Worm (Caenorhabditis elegans): ENCODE measurements around the gene nuo-4.

DNA sequence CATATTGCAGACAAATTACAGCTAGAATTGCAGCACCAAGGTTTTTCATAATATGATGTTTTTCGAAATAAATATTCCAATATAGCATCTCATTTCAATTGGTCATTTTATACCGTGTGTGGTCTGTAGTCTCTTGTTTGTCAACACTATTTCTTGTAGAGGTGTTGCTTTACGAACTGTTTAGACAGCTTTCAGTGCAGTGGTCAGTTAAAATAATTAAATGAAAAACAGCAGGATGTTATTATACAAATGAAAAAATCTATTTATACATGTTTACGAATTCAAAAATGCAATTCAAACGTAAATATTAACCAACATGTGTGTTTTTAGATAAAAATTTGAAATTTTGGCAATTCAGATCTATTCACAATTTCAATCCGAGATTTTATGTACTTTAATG, 46.8 kb downstream of the nuo-4 start, which contains the start of gene B0280.7:
- TF ChIP-seq nhr-11 (tag; optimal IDR thresholded peaks at IDR 0.05) = no peak
- TF ChIP-seq skn-1 (tag; optimal IDR thresholded peaks at IDR 0.05) = no peak

Measured in whole organism, L3 larva.